Fruit fly (Drosophila melanogaster): ENCODE measurements around the gene CG3513.

CG3513 gene

DNA sequence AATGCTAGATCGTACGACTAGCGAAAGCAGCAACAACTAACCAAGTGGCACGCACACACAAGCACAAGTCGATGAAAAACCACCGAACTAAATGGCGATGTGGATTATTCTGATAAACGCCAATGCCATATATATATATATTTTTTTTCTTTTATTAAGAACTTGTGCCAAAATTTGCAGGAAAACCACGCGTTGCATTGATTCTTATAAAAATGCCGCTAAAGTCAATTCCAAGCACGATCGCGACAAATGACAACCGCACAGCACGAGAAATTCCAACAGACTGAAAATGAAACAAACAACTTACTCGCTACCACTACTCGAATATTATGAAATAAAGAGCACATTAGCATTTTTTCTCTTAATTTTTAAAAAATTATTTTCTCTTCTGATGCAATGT lies 36.3 kb downstream of the CG3513 start, which contains the start of gene for:
for (minus strand) TSS at position 287 of the 400 bp plus-strand sequence.
- TF ChIP-seq lola (GFP tag; optimal IDR thresholded peaks at IDR 0.05) (no peak), GATAd (GFP tag; optimal IDR thresholded peaks at IDR 0.05) (no peak), Mio (GFP tag; optimal IDR thresholded peaks at IDR 0.05) (no peak), tai (GFP tag; optimal IDR thresholded peaks at IDR 0.05) (no peak), fru (GFP tag; optimal IDR thresholded peaks at IDR 0.05) (peak; percentile 14)

DNA sequence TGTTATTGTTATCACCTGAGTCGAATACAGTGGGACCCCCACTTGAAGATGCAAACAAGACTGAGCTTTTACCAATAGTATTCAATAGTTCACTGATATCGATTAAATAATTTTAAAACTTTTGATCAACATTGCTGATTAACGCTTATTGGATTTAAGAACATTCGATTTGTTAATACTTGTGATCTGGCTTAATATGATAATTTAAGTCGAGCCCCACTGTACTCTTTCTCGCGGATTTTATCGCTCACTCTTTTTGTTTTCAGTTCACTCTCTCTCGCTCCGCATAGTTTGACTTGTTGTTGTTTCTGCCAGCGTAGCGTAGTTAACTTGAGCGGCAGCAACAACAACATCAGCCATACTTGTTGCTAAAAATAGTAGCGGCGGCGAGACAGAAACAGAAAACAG lies 37.3 kb downstream of the CG3513 start:
- TF ChIP-seq brk (GFP tag; optimal IDR thresholded peaks at IDR 0.05) (peak; percentile 96), rgr (GFP tag; optimal IDR thresholded peaks at IDR 0.05) (peak; percentile 99), Vsx2 (GFP tag; optimal IDR thresholded peaks at IDR 0.05; ENCODE audit: partially characterized antibody) (no peak), psq (GFP tag; optimal IDR thresholded peaks at IDR 0.05) (peak; percentile 98), GATAd (GFP tag; optimal IDR thresholded peaks at IDR 0.05) (peak; percentile 72), Sp1 (GFP tag; optimal IDR thresholded peaks at IDR 0.05) (peak; percentile 99), woc (GFP tag; optimal IDR thresholded peaks at IDR 0.05) (peak; percentile 99), tai (GFP tag; optimal IDR thresholded peaks at IDR 0.05) (peak; percentile 96), Jra (GFP tag; optimal IDR thresholded peaks at IDR 0.05) (peak; percentile 94), OdsH (GFP tag; optimal IDR thresholded peaks at IDR 0.05) (peak; percentile 99), jim (GFP tag; optimal IDR thresholded peaks at IDR 0.05) (peak; percentile 61), lola (GFP tag; optimal IDR thresholded peaks at IDR 0.05) (no peak), h (GFP tag; optimal IDR thresholded peaks at IDR 0.05) (peak; percentile 99), Mio (GFP tag; optimal IDR thresholded peaks at IDR 0.05) (peak; percentile 90), CG32264 (GFP tag; optimal IDR thresholded peaks at IDR 0.05) (peak; percentile 96), pan (optimal IDR thresholded peaks at IDR 0.05) (no peak), foxo (GFP tag; optimal IDR thresholded peaks at IDR 0.05) (peak; percentile 97 to 99), Dif (GFP tag; optimal IDR thresholded peaks at IDR 0.05; ENCODE audit: partially characterized antibody) (no peak), br (GFP tag; optimal IDR thresholded peaks at IDR 0.05) (peak; percentile 99), CG9705 (GFP tag; optimal IDR thresholded peaks at IDR 0.05) (peak; percentile 99), sage (GFP tag; optimal IDR thresholded peaks at IDR 0.05) (peak; percentile 96), Myc (optimal IDR thresholded peaks at IDR 0.05) (no peak), Hr83 (GFP tag; optimal IDR thresholded peaks at IDR 0.05; ENCODE audit: poor library complexity, severe bottlenecking) (peak; percentile 80), ey (GFP tag; optimal IDR thresholded peaks at IDR 0.05) (peak; percentile 99), dsf (GFP tag; optimal IDR thresholded peaks at IDR 0.05; ENCODE audit: borderline replicate concordance) (peak; percentile 91), Hnf4 (GFP tag; optimal IDR thresholded peaks at IDR 0.05) (peak; percentile 99), usp (GFP tag; optimal IDR thresholded peaks at IDR 0.05) (no peak), HLH106 (tag; optimal IDR thresholded peaks at IDR 0.05) (peak; percentile 99), N (GFP tag; optimal IDR thresholded peaks at IDR 0.05) (no peak), fru (GFP tag; optimal IDR thresholded peaks at IDR 0.05) (peak; percentile 99), sv (GFP tag; optimal IDR thresholded peaks at IDR 0.05) (peak; percentile 97), Rel (GFP tag; optimal IDR thresholded peaks at IDR 0.05) (peak; percentile 93), Rel (tag; optimal IDR thresholded peaks at IDR 0.05) (peak; percentile 95), Abd-B (GFP tag; optimal IDR thresholded peaks at IDR 0.05) (no peak), dmrt93B (GFP tag; optimal IDR thresholded peaks at IDR 0.05) (peak; percentile 97), CrebA (GFP tag; optimal IDR thresholded peaks at IDR 0.05; ENCODE audit: borderline replicate concordance) (peak; percentile 96), Hr78 (GFP tag; optimal IDR thresholded peaks at IDR 0.05) (no peak), dl (GFP tag; optimal IDR thresholded peaks at IDR 0.05; ENCODE audit: insufficient read depth in 1 of 2, partially characterized antibody in 2 of 2) (no peak), Dfd (GFP tag; optimal IDR thresholded peaks at IDR 0.05) (no peak)

Measured in whole organism, wandering third instar larva.